Fruit fly (Drosophila melanogaster) whole organism, adult: Measurements from ENCODE around the gene CG14088.

ENCODE experiments used
- CG11617 ChIP-seq: fragments of 200-800 bp; sonication (Bioruptor generic); optimal IDR thresholded peaks from 2 replicates; lab custom pipeline; 2017; ENCODE audit warnings: mild to moderate bottlenecking, missing biosample characterization, missing genetic modification reagents, missing genetic modification characterization
- CG12768 ChIP-seq: fragments of 200-800 bp; sonication (Bioruptor generic); optimal IDR thresholded peaks from 2 replicates; lab custom pipeline; 2017; ENCODE audit warnings: missing biosample characterization, missing genetic modification characterization, mild to moderate bottlenecking, moderate library complexity, missing genetic modification reagents
- CG14711 ChIP-seq: fragments of 200-800 bp; sonication (Bioruptor generic); optimal IDR thresholded peaks from 2 replicates; lab custom pipeline; 2018; ENCODE audit warnings: missing biosample characterization, mild to moderate bottlenecking, missing genetic modification characterization, moderate library complexity
- CG5204 ChIP-seq: fragments of 200-800 bp; sonication (Bioruptor generic); optimal IDR thresholded peaks from 2 replicates; lab custom pipeline; 2016; ENCODE audit warnings: missing biosample characterization, missing genetic modification characterization
- Clk ChIP-seq: fragments of 200-800 bp; sonication (Bioruptor generic); optimal IDR thresholded peaks from 2 replicates; lab custom pipeline; 2017; ENCODE audit warnings: missing biosample characterization, missing genetic modification characterization
- Crg-1 ChIP-seq: fragments of 200-800 bp; sonication (Bioruptor generic); optimal IDR thresholded peaks from 2 replicates; lab custom pipeline; 2016; ENCODE audit warnings: missing biosample characterization, missing genetic modification characterization
- Hr96 ChIP-seq: fragments of 200-800 bp; sonication (Bioruptor generic); optimal IDR thresholded peaks from 2 replicates; lab custom pipeline; 2016; ENCODE audit warnings: missing biosample characterization, missing genetic modification characterization
- Mnt ChIP-seq: fragments of 200-800 bp; sonication (Bioruptor generic); optimal IDR thresholded peaks from 2 replicates; lab custom pipeline; 2016; ENCODE audit warnings: missing biosample characterization, mild to moderate bottlenecking, missing genetic modification characterization
- cnc ChIP-seq, 2 experiments: fragments of >200 bp; optimal IDR thresholded peaks; 2 replicates each; lab custom pipeline; 2017
- kay ChIP-seq: fragments of 200-800 bp; sonication (Bioruptor generic); peaks from one replicate; lab custom pipeline; 2016; ENCODE audit warnings: missing biosample characterization, missing genetic modification characterization, borderline replicate concordance
- ovo ChIP-seq: fragments of 200-800 bp; sonication (Bioruptor generic); optimal IDR thresholded peaks from 2 replicates; lab custom pipeline; 2016; ENCODE audit warnings: missing biosample characterization, missing genetic modification characterization
- toe ChIP-seq: fragments of 200-800 bp; sonication (Bioruptor generic); optimal IDR thresholded peaks from 2 replicates; lab custom pipeline; 2016; ENCODE audit warnings: missing biosample characterization, missing genetic modification characterization

- no peak for TF ChIP-seq CG11617 (GFP tag; lab: Kevin White, UChicago)
- no peak for TF ChIP-seq Hr96 (GFP tag; lab: Kevin White, UChicago)
- TF ChIP-seq Clk (GFP tag; lab: Kevin White, UChicago): no peak
- TF ChIP-seq toe (GFP tag; lab: Kevin White, UChicago): no peak
- no peak for TF ChIP-seq cnc (optimal IDR thresholded peaks at IDR 0.05; lab: Kevin White, UChicago)
- no peak for TF ChIP-seq Crg-1 (GFP tag; lab: Kevin White, UChicago)
- TF ChIP-seq CG14711: no peak
- TF ChIP-seq Mnt (GFP tag; lab: Kevin White, UChicago): no peak
- TF ChIP-seq ovo (GFP tag; lab: Kevin White, UChicago): no peak
- no peak for TF ChIP-seq CG5204
- TF ChIP-seq CG12768 (GFP tag; lab: Kevin White, UChicago): no peak
- TF ChIP-seq kay (GFP tag; lab: Kevin White, UChicago): no peak
Observed at dm6 chr3L:19316638-19317037, 46.2 kb upstream of the CG14088 start.
